Worm (Caenorhabditis elegans): Measurements from ENCODE around the gene F36H9.1.

DNA sequence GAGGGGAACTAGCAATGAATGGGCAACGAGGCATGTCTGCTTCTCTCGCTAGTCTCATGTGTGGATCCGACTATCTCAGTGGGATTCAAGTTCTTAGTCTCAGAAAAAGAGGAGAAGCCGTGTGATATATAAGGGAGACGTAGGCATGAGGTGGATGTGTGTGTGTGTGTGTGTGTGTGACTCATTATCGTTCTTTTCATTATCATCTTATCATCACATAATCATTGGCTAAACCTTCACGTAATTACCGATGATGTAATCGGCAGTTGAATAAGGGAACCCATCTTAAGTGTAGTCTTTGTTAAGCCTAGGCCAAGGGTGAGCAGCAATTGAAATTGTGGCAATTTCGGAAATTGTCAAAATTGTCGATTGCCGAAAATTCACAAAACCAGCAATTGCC lies 35.7 kb downstream of the F36H9.1 start, which contains the start of gene Y32G9B.1:
- TF ChIP-seq ama-1 (optimal IDR thresholded peaks at IDR 0.05) (no peak), hmbx-1 (tag; optimal IDR thresholded peaks at IDR 0.05) (no peak), pes-1 (GFP tag; IDR thresholded peaks at IDR 0.05) (no peak), scrt-1 (GFP tag; IDR thresholded peaks at IDR 0.05) (no peak), ceh-13 (GFP tag; optimal IDR thresholded peaks at IDR 0.05) (no peak), B0310.2 (tag; optimal IDR thresholded peaks at IDR 0.05) (no peak), flt-1 (GFP tag; IDR thresholded peaks at IDR 0.05) (no peak), sea-1 (GFP tag; conservative IDR thresholded peaks at IDR 0.05) (no peak), hnd-1 (tag; optimal IDR thresholded peaks at IDR 0.05) (no peak)
